Fruit fly (Drosophila melanogaster) whole organism, embryonic: ENCODE measurements around the gene mRpL28.

Experiments used
- Blimp-1 ChIP-seq: fragments of 200-800 bp; sonication (Bioruptor generic); optimal IDR thresholded peaks from 3 replicates; lab custom pipeline; 2018; ENCODE audit warnings: missing biosample characterization, missing genetic modification characterization, mild to moderate bottlenecking, moderate library complexity, missing genetic modification reagents
- CG10267 ChIP-seq: fragments of 200-800 bp; sonication (Bioruptor generic); optimal IDR thresholded peaks from 2 replicates; lab custom pipeline; 2018; ENCODE audit warnings: missing biosample characterization, mild to moderate bottlenecking, missing genetic modification characterization, moderate library complexity
- CG10543 ChIP-seq: fragments of 200-800 bp; sonication (Bioruptor generic); optimal IDR thresholded peaks from 3 replicates; lab custom pipeline; 2017; ENCODE audit warnings: missing biosample characterization, mild to moderate bottlenecking, missing genetic modification characterization, moderate library complexity
- CG11093 ChIP-seq: fragments of 200-800 bp; sonication (Bioruptor generic); IDR thresholded peaks from 3 replicates; pipeline ENCODE4 v1.3.6; 2022; ENCODE audit warnings: missing biosample characterization, missing genetic modification characterization
- CG11456 ChIP-seq: fragments of 200-800 bp; sonication (Bioruptor generic); IDR thresholded peaks from 3 replicates; pipeline ENCODE4 v1.3.6; 2022; ENCODE audit warnings: missing biosample characterization, missing genetic modification characterization
- CG12155 ChIP-seq: fragments of 200-800 bp; sonication (Bioruptor generic); optimal IDR thresholded peaks from 3 replicates; lab custom pipeline; 2016; ENCODE audit warnings: missing biosample characterization, missing genetic modification characterization
- CG14014 ChIP-seq: fragments of 200-800 bp; sonication (Bioruptor generic); IDR thresholded peaks from 2 replicates; pipeline ENCODE4 v1.3.6; 2022; ENCODE audit warnings: missing biosample characterization, missing genetic modification characterization
- CG14667 ChIP-seq: fragments of 200-800 bp; sonication (Bioruptor generic); IDR thresholded peaks from 2 replicates; pipeline ENCODE4 v1.3.6; 2022; ENCODE audit warnings: missing biosample characterization, missing genetic modification characterization
- CG16813 ChIP-seq: fragments of 200-800 bp; sonication (Bioruptor generic); IDR thresholded peaks from 3 replicates; pipeline ENCODE4 v1.3.6; 2022; ENCODE audit warnings: missing biosample characterization, missing genetic modification characterization; ENCODE audit not compliant: partially characterized antibody
- CG16815 ChIP-seq: fragments of 200-800 bp; sonication (Bioruptor generic); optimal IDR thresholded peaks from 3 replicates; lab custom pipeline; 2017; ENCODE audit warnings: missing biosample characterization, mild to moderate bottlenecking, missing genetic modification characterization
- CG1832 ChIP-seq: fragments of 200-800 bp; sonication (Bioruptor generic); optimal IDR thresholded peaks from 2 replicates; lab custom pipeline; 2017; ENCODE audit warnings: missing biosample characterization, mild to moderate bottlenecking, missing genetic modification characterization, inconsistent platforms
- CG2129 ChIP-seq: fragments of 200-800 bp; sonication (Bioruptor generic); IDR thresholded peaks from 2 replicates; pipeline ENCODE4 v1.3.6; 2022; ENCODE audit warnings: missing biosample characterization, missing genetic modification characterization; ENCODE audit not compliant: partially characterized antibody
- CG3163 ChIP-seq: fragments of 200-800 bp; sonication (Bioruptor generic); optimal IDR thresholded peaks from 3 replicates; lab custom pipeline; 2016; ENCODE audit warnings: missing biosample characterization, missing genetic modification characterization
- CG3407 ChIP-seq: fragments of 200-800 bp; sonication (Bioruptor generic); optimal IDR thresholded peaks from 2 replicates; lab custom pipeline; 2018; ENCODE audit warnings: missing biosample characterization, mild to moderate bottlenecking, missing genetic modification characterization
- CG34224 ChIP-seq: fragments of 200-800 bp; sonication (Bioruptor generic); IDR thresholded peaks from 3 replicates; pipeline ENCODE4 v1.3.6; 2022; ENCODE audit warnings: missing biosample characterization, missing genetic modification characterization; ENCODE audit not compliant: partially characterized antibody
- CG5180 ChIP-seq: fragments of 200-800 bp; sonication (Bioruptor generic); optimal IDR thresholded peaks from 3 replicates; lab custom pipeline; 2017; ENCODE audit warnings: missing biosample characterization, missing genetic modification characterization, mild to moderate bottlenecking, moderate library complexity, missing genetic modification reagents
- CG7357 ChIP-seq: fragments of 200-800 bp; sonication (Bioruptor generic); IDR thresholded peaks from 3 replicates; pipeline ENCODE4 v1.3.6; 2022; ENCODE audit warnings: missing biosample characterization, missing genetic modification characterization
- CG8478 ChIP-seq: fragments of >200 bp; optimal IDR thresholded peaks from 2 replicates; lab custom pipeline; 2018
- D19B ChIP-seq: fragments of 200-800 bp; sonication (Bioruptor generic); optimal IDR thresholded peaks from 2 replicates; lab custom pipeline; 2017; ENCODE audit warnings: missing biosample characterization, mild to moderate bottlenecking, missing genetic modification characterization
- Deaf1 ChIP-seq: fragments of 200-800 bp; optimal IDR thresholded peaks from 3 replicates; lab custom pipeline; 2019; ENCODE audit warnings: missing biosample characterization, mild to moderate bottlenecking, missing genetic modification characterization, moderate library complexity
- E2f1 ChIP-seq: fragments of 200-800 bp; sonication (Bioruptor generic); IDR thresholded peaks from 2 replicates; pipeline ENCODE4 v1.3.6; 2022; ENCODE audit warnings: missing biosample characterization, missing genetic modification characterization
- Ets65A ChIP-seq: fragments of 200-800 bp; sonication (Bioruptor generic); peaks from one replicate; lab custom pipeline; 2016; ENCODE audit warnings: missing biosample characterization, missing genetic modification characterization
- Fer3 ChIP-seq: fragments of 200-800 bp; sonication (Bioruptor generic); optimal IDR thresholded peaks from 2 replicates; lab custom pipeline; 2018; ENCODE audit warnings: missing biosample characterization, mild to moderate bottlenecking, missing genetic modification characterization, moderate library complexity
- HLH4C ChIP-seq: fragments of 200-800 bp; sonication (Bioruptor generic); IDR thresholded peaks from 3 replicates; pipeline ENCODE4 v1.3.6; 2022; ENCODE audit warnings: missing biosample characterization, missing genetic modification characterization; ENCODE audit not compliant: partially characterized antibody
- Hsf ChIP-seq: fragments of 200-800 bp; sonication (Bioruptor generic); optimal IDR thresholded peaks from 3 replicates; lab custom pipeline; 2016; ENCODE audit warnings: missing biosample characterization, missing genetic modification characterization
- Meics ChIP-seq: fragments of 200-800 bp; sonication (Bioruptor generic); optimal IDR thresholded peaks from 2 replicates; lab custom pipeline; 2017; ENCODE audit warnings: missing biosample characterization, mild to moderate bottlenecking, missing genetic modification characterization
- PHDP ChIP-seq: fragments of 200-800 bp; sonication (Bioruptor generic); optimal IDR thresholded peaks from 3 replicates; lab custom pipeline; 2018; ENCODE audit warnings: missing biosample characterization, mild to moderate bottlenecking, missing genetic modification characterization, moderate library complexity
- Rx ChIP-seq: fragments of 200-800 bp; sonication (Bioruptor generic); IDR thresholded peaks from 2 replicates; pipeline ENCODE4 v1.3.6; 2022; ENCODE audit warnings: missing biosample characterization, missing genetic modification characterization
- Xbp1 ChIP-seq: fragments of 200-800 bp; sonication (Bioruptor generic); optimal IDR thresholded peaks from 3 replicates; lab custom pipeline; 2016; ENCODE audit warnings: missing biosample characterization, mild to moderate bottlenecking, missing genetic modification characterization
- bab2 ChIP-seq: fragments of 200-800 bp; sonication (Bioruptor generic); optimal IDR thresholded peaks from 2 replicates; lab custom pipeline; 2016; ENCODE audit warnings: missing biosample characterization, missing genetic modification characterization
- bbx ChIP-seq: fragments of 200-800 bp; sonication (Bioruptor generic); IDR thresholded peaks from 2 replicates; pipeline ENCODE4 v1.3.6; 2022; ENCODE audit warnings: missing biosample characterization, missing genetic modification characterization; ENCODE audit not compliant: partially characterized antibody
- bcd ChIP-seq: fragments of 200-800 bp; sonication (Bioruptor generic); optimal IDR thresholded peaks from 2 replicates; lab custom pipeline; 2017; ENCODE audit warnings: missing biosample characterization, mild to moderate bottlenecking, missing genetic modification characterization
- bsh ChIP-seq, 2 experiments: fragments of 200-800 bp; sonication (Bioruptor generic); optimal IDR thresholded peaks; 2 replicates each; lab custom pipeline; 2017 to 2018; ENCODE audit warnings: mild to moderate bottlenecking in 2 of 2, missing biosample characterization in 2 of 2, missing genetic modification characterization in 2 of 2, moderate library complexity in 1 of 2
- chm ChIP-seq: fragments of 200-800 bp; sonication (Bioruptor generic); IDR thresholded peaks from 2 replicates; pipeline ENCODE4 v1.3.6; 2022; ENCODE audit warnings: missing biosample characterization, missing genetic modification characterization
- croc ChIP-seq: fragments of 200-800 bp; sonication (Bioruptor generic); conservative IDR thresholded peaks from 3 replicates; pipeline ENCODE4 v1.3.6; 2022; ENCODE audit warnings: missing biosample characterization, missing genetic modification characterization
- dimm ChIP-seq: fragments of 200-800 bp; sonication (Bioruptor generic); IDR thresholded peaks from 2 replicates; pipeline ENCODE4 v1.3.6; 2022; ENCODE audit warnings: missing biosample characterization, missing genetic modification characterization
- ems ChIP-seq: fragments of 200-800 bp; sonication (Bioruptor generic); optimal IDR thresholded peaks from 3 replicates; lab custom pipeline; 2016; ENCODE audit warnings: missing biosample characterization, missing genetic modification characterization
- fd102C ChIP-seq: fragments of 200-800 bp; sonication (Bioruptor generic); optimal IDR thresholded peaks from 2 replicates; lab custom pipeline; 2018; ENCODE audit warnings: missing biosample characterization, mild to moderate bottlenecking, missing genetic modification characterization, moderate library complexity
- fu2 ChIP-seq: fragments of 200-800 bp; sonication (Bioruptor generic); optimal IDR thresholded peaks from 2 replicates; lab custom pipeline; 2016; ENCODE audit warnings: missing biosample characterization, missing genetic modification characterization
- gsb ChIP-seq: fragments of 200-800 bp; sonication (Bioruptor generic); IDR thresholded peaks from 2 replicates; pipeline ENCODE4 v1.3.6; 2022; ENCODE audit warnings: missing biosample characterization, missing genetic modification characterization
- ind ChIP-seq: fragments of 200-800 bp; sonication (Bioruptor generic); optimal IDR thresholded peaks from 3 replicates; lab custom pipeline; 2016; ENCODE audit warnings: missing biosample characterization, missing genetic modification characterization
- mld ChIP-seq: fragments of 200-800 bp; sonication (Bioruptor generic); IDR thresholded peaks from 3 replicates; pipeline ENCODE4 v1.3.6; 2022; ENCODE audit warnings: missing biosample characterization, missing genetic modification characterization; ENCODE audit not compliant: partially characterized antibody
- nau ChIP-seq: fragments of 200-800 bp; sonication (Bioruptor generic); optimal IDR thresholded peaks from 3 replicates; lab custom pipeline; 2017; ENCODE audit warnings: missing biosample characterization, mild to moderate bottlenecking, missing genetic modification characterization, missing genetic modification reagents
- peb ChIP-seq: fragments of 200-800 bp; sonication (Bioruptor generic); IDR thresholded peaks from 2 replicates; pipeline ENCODE4 v1.3.6; 2022; ENCODE audit warnings: missing biosample characterization, missing genetic modification characterization
- pnt ChIP-seq: fragments of 200-800 bp; sonication (Bioruptor generic); optimal IDR thresholded peaks from 3 replicates; lab custom pipeline; 2016; ENCODE audit warnings: missing biosample characterization, missing genetic modification characterization
- pros ChIP-seq: fragments of 200-800 bp; sonication (Bioruptor generic); optimal IDR thresholded peaks from 3 replicates; lab custom pipeline; 2019; ENCODE audit warnings: missing biosample characterization, mild to moderate bottlenecking, missing genetic modification characterization, moderate library complexity
- psq ChIP-seq: fragments of 200-800 bp; sonication (Bioruptor generic); optimal IDR thresholded peaks from 2 replicates; lab custom pipeline; 2017; ENCODE audit warnings: missing biosample characterization, missing genetic modification characterization
- slbo ChIP-seq: fragments of 200-800 bp; sonication (Bioruptor generic); IDR thresholded peaks from 2 replicates; pipeline ENCODE4 v1.3.6; 2022; ENCODE audit warnings: missing biosample characterization, missing genetic modification characterization
- stc ChIP-seq: fragments of 200-800 bp; sonication (Bioruptor generic); IDR thresholded peaks from 2 replicates; pipeline ENCODE4 v1.3.6; 2022; ENCODE audit warnings: missing biosample characterization, missing genetic modification characterization
- sug ChIP-seq: fragments of 200-800 bp; optimal IDR thresholded peaks from 2 replicates; lab custom pipeline; 2019; ENCODE audit warnings: missing biosample characterization, mild to moderate bottlenecking, missing genetic modification characterization, moderate library complexity
- tx ChIP-seq: fragments of 200-800 bp; sonication (Bioruptor generic); optimal IDR thresholded peaks from 2 replicates; lab custom pipeline; 2016; ENCODE audit warnings: missing biosample characterization, missing genetic modification characterization
- zfh1 ChIP-seq: fragments of 200-800 bp; sonication (Bioruptor generic); IDR thresholded peaks from 3 replicates; pipeline ENCODE4 v1.3.6; 2022; ENCODE audit warnings: missing biosample characterization, missing genetic modification characterization

Gene mRpL28

dm6 chr2L:4965420-4965819 is 8.4 kb upstream of the mRpL28 start, which contains the start of gene CG34125:
CG34125 (plus strand) TSS chr2L:4965673.
- TF ChIP-seq dimm (GFP tag; lab: Robert Waterston, UW) (no peak), CG10543 (no peak), chm (no peak), CG7357 (GFP tag; lab: Robert Waterston, UW) (no peak), CG10267 (tag; lab: Kevin White, UChicago) (no peak), CG12155 (GFP tag; lab: Kevin White, UChicago) (no peak), Hsf (GFP tag; lab: Kevin White, UChicago) (no peak), tx (GFP tag; lab: Kevin White, UChicago) (no peak), ind (no peak), PHDP (tag; lab: Kevin White, UChicago) (no peak), zfh1 (peak; percentile 20; the same call in 1 of the 3 replicates), fd102C (GFP tag; lab: Kevin White, UChicago) (no peak), sug (tag; lab: Kevin White, UChicago) (no peak), CG14667 (GFP tag; lab: Robert Waterston, UW) (no peak), nau (GFP tag; lab: Kevin White, UChicago) (no peak), pnt (no peak), D19B (GFP tag; lab: Kevin White, UChicago) (no peak), Fer3 (tag; lab: Kevin White, UChicago) (no peak), bab2 (no peak), Rx (GFP tag; lab: Robert Waterston, UW) (no peak), croc (GFP tag; lab: Robert Waterston, UW) (no peak), bcd (GFP tag; lab: Kevin White, UChicago) (no peak), CG11456 (GFP tag; lab: Robert Waterston, UW) (0 out of 3 replicates have a peak, but pooled peaks have one; percentile 47), Meics (GFP tag; lab: Kevin White, UChicago) (no peak), bsh (GFP tag; optimal IDR thresholded peaks at IDR 0.05; lab: Kevin White, UChicago) (no peak), CG8478 (lab: Kevin White, UChicago) (no peak), mld (no peak), HLH4C (GFP tag; lab: Robert Waterston, UW) (no peak), ems (GFP tag; lab: Kevin White, UChicago) (peak; percentile 10), E2f1 (GFP tag; lab: Robert Waterston, UW) (no peak), CG16815 (GFP tag; lab: Kevin White, UChicago) (no peak), psq (GFP tag; lab: Kevin White, UChicago) (no peak), fu2 (no peak), CG11093 (no peak), Blimp-1 (GFP tag; lab: Kevin White, UChicago) (no peak), peb (no peak), CG34224 (GFP tag; lab: Robert Waterston, UW) (no peak), Xbp1 (no peak), Ets65A (GFP tag; lab: Kevin White, UChicago) (peak; percentile 82), CG5180 (GFP tag; lab: Kevin White, UChicago) (no peak), CG2129 (no peak), CG3163 (GFP tag; lab: Kevin White, UChicago) (no peak), Deaf1 (no peak), pros (no peak), gsb (no peak), CG1832 (no peak), CG16813 (GFP tag; lab: Robert Waterston, UW) (no peak), slbo (GFP tag; lab: Robert Waterston, UW) (peak; percentile 32; the same call in 1 of the 2 replicates), CG14014 (GFP tag; lab: Robert Waterston, UW) (0 out of 2 replicates have a peak, but pooled peaks have one; percentile 11), bbx (GFP tag; lab: Robert Waterston, UW) (no peak), CG3407 (GFP tag; lab: Kevin White, UChicago) (no peak), stc (GFP tag; lab: Robert Waterston, UW) (no peak)
